Fruit fly (Drosophila melanogaster) whole organism, embryonic: ENCODE data around the gene Actn.

Experiments used
- CG10366 ChIP-seq: fragments of 200-800 bp; sonication (Bioruptor generic); IDR thresholded peaks from 2 replicates; pipeline ENCODE4 v1.3.6; 2022; ENCODE audit warnings: missing biosample characterization, missing genetic modification characterization
- CG11398 ChIP-seq: fragments of 200-800 bp; sonication (Bioruptor generic); optimal IDR thresholded peaks from 2 replicates; lab custom pipeline; 2016; ENCODE audit warnings: missing biosample characterization, missing genetic modification characterization
- CG11723 ChIP-seq: fragments of 200-800 bp; sonication (Bioruptor generic); optimal IDR thresholded peaks from 2 replicates; lab custom pipeline; 2017; ENCODE audit warnings: missing biosample characterization, mild to moderate bottlenecking, missing genetic modification characterization
- CG12391 ChIP-seq: fragments of 200-800 bp; sonication (Bioruptor generic); optimal IDR thresholded peaks from 3 replicates; lab custom pipeline; 2018; ENCODE audit warnings: missing biosample characterization, mild to moderate bottlenecking, missing genetic modification characterization, moderate library complexity
- CG13424 ChIP-seq: fragments of 200-800 bp; sonication (Bioruptor generic); optimal IDR thresholded peaks from 2 replicates; lab custom pipeline; 2019; ENCODE audit warnings: missing biosample characterization, mild to moderate bottlenecking, missing genetic modification characterization, moderate library complexity
- CG15601 ChIP-seq: fragments of 200-800 bp; sonication (Bioruptor generic); optimal IDR thresholded peaks from 3 replicates; lab custom pipeline; 2019; ENCODE audit warnings: missing biosample characterization, mild to moderate bottlenecking, missing genetic modification characterization, moderate library complexity
- CG1603 ChIP-seq: fragments of 200-800 bp; sonication (Bioruptor generic); optimal IDR thresholded peaks from 2 replicates; lab custom pipeline; 2019; ENCODE audit warnings: missing biosample characterization, mild to moderate bottlenecking, missing genetic modification characterization, moderate library complexity
- CG16813 ChIP-seq: fragments of 200-800 bp; sonication (Bioruptor generic); IDR thresholded peaks from 3 replicates; pipeline ENCODE4 v1.3.6; 2022; ENCODE audit warnings: missing biosample characterization, missing genetic modification characterization; ENCODE audit not compliant: partially characterized antibody
- CG18262 ChIP-seq: fragments of 200-800 bp; optimal IDR thresholded peaks from 3 replicates; lab custom pipeline; 2019; ENCODE audit warnings: missing biosample characterization, mild to moderate bottlenecking, missing genetic modification characterization, moderate library complexity
- CG30020 ChIP-seq: fragments of 200-800 bp; optimal IDR thresholded peaks from 2 replicates; lab custom pipeline; 2019; ENCODE audit warnings: missing biosample characterization, mild to moderate bottlenecking, missing genetic modification characterization, moderate library complexity
- CG30403 ChIP-seq: fragments of 200-800 bp; sonication (Bioruptor generic); optimal IDR thresholded peaks from 3 replicates; lab custom pipeline; 2016; ENCODE audit warnings: missing biosample characterization, missing genetic modification characterization
- CG3065 ChIP-seq: fragments of 200-800 bp; sonication (Bioruptor generic); optimal IDR thresholded peaks from 2 replicates; lab custom pipeline; 2016; ENCODE audit warnings: missing biosample characterization, missing genetic modification characterization
- CG31388 ChIP-seq: fragments of 200-800 bp; sonication (Bioruptor generic); optimal IDR thresholded peaks from 2 replicates; lab custom pipeline; 2016; ENCODE audit warnings: missing biosample characterization, missing genetic modification characterization
- CG33213 ChIP-seq: fragments of 200-800 bp; sonication (Bioruptor generic); optimal IDR thresholded peaks from 3 replicates; lab custom pipeline; 2016; ENCODE audit warnings: missing biosample characterization, missing genetic modification characterization
- CG3847 ChIP-seq: fragments of 200-800 bp; sonication (Bioruptor generic); IDR thresholded peaks from 2 replicates; pipeline ENCODE4 v1.3.6; 2022; ENCODE audit warnings: missing biosample characterization, missing genetic modification characterization
- CG4404 ChIP-seq: fragments of 200-800 bp; sonication (Bioruptor generic); IDR thresholded peaks from 2 replicates; pipeline ENCODE4 v1.3.6; 2022; ENCODE audit warnings: missing biosample characterization, missing genetic modification characterization
- CG6254 ChIP-seq: fragments of 200-800 bp; sonication (Bioruptor generic); optimal IDR thresholded peaks from 3 replicates; lab custom pipeline; 2017; ENCODE audit warnings: mild to moderate bottlenecking, missing biosample characterization, missing genetic modification reagents, missing genetic modification characterization
- CG6683 ChIP-seq: fragments of 200-800 bp; sonication (Bioruptor generic); optimal IDR thresholded peaks from 2 replicates; lab custom pipeline; 2017; ENCODE audit warnings: missing biosample characterization, mild to moderate bottlenecking, missing genetic modification characterization, missing genetic modification reagents
- CG8089 ChIP-seq: fragments of 200-800 bp; sonication (Bioruptor generic); optimal IDR thresholded peaks from 3 replicates; lab custom pipeline; 2016; ENCODE audit warnings: missing biosample characterization, missing genetic modification characterization
- CG8944 ChIP-seq: fragments of 200-800 bp; sonication (Bioruptor generic); optimal IDR thresholded peaks from 3 replicates; lab custom pipeline; 2016; ENCODE audit warnings: missing biosample characterization, missing genetic modification characterization
- CG9817 ChIP-seq: fragments of 200-800 bp; sonication (Bioruptor generic); optimal IDR thresholded peaks from 2 replicates; lab custom pipeline; 2018; ENCODE audit warnings: missing biosample characterization, mild to moderate bottlenecking, missing genetic modification characterization, moderate library complexity
- CrebB ChIP-seq: fragments of 200-800 bp; sonication (Bioruptor generic); optimal IDR thresholded peaks from 3 replicates; lab custom pipeline; 2018; ENCODE audit warnings: missing biosample characterization, mild to moderate bottlenecking, missing genetic modification characterization
- Dip3 ChIP-seq: fragments of 200-800 bp; sonication (Bioruptor generic); optimal IDR thresholded peaks from 3 replicates; lab custom pipeline; 2016; ENCODE audit warnings: missing biosample characterization, missing genetic modification characterization
- Drgx ChIP-seq: fragments of 200-800 bp; sonication (Bioruptor generic); IDR thresholded peaks from 2 replicates; pipeline ENCODE4 v1.3.6; 2022; ENCODE audit warnings: missing biosample characterization, missing genetic modification characterization
- ERR ChIP-seq: fragments of 200-800 bp; sonication (Bioruptor generic); optimal IDR thresholded peaks from 2 replicates; lab custom pipeline; 2016; ENCODE audit warnings: missing biosample characterization, missing genetic modification characterization
- Elba2 ChIP-seq: fragments of 200-800 bp; sonication (Bioruptor generic); optimal IDR thresholded peaks from 3 replicates; lab custom pipeline; 2016; ENCODE audit warnings: missing biosample characterization, missing genetic modification characterization
- H15 ChIP-seq: fragments of 200-800 bp; sonication (Bioruptor generic); IDR thresholded peaks from 3 replicates; pipeline ENCODE4 v1.3.6; 2022; ENCODE audit warnings: missing biosample characterization, missing genetic modification characterization
- HHEX ChIP-seq: fragments of 200-800 bp; sonication (Bioruptor generic); optimal IDR thresholded peaks from 3 replicates; lab custom pipeline; 2017; ENCODE audit warnings: missing biosample characterization, mild to moderate bottlenecking, missing genetic modification characterization, missing genetic modification reagents
- HLH3B ChIP-seq: fragments of 200-800 bp; sonication (Bioruptor generic); IDR thresholded peaks from 2 replicates; pipeline ENCODE4 v1.3.6; 2022; ENCODE audit warnings: missing biosample characterization, missing genetic modification characterization
- Hey ChIP-seq: fragments of 200-800 bp; sonication (Bioruptor generic); optimal IDR thresholded peaks from 3 replicates; lab custom pipeline; 2018; ENCODE audit warnings: missing biosample characterization, mild to moderate bottlenecking, missing genetic modification characterization
- Hr39 ChIP-seq: fragments of >200 bp; optimal IDR thresholded peaks from 2 replicates; lab custom pipeline; 2017
- Lim3 ChIP-seq: fragments of 200-800 bp; sonication (Bioruptor generic); IDR thresholded peaks from 2 replicates; pipeline ENCODE4 v1.3.6; 2022; ENCODE audit warnings: missing biosample characterization, missing genetic modification characterization
- NC2α ChIP-seq: fragments of 200-800 bp; sonication (Bioruptor generic); optimal IDR thresholded peaks from 2 replicates; lab custom pipeline; 2016; ENCODE audit warnings: missing biosample characterization, missing genetic modification characterization
- NC2β ChIP-seq: fragments of 200-800 bp; sonication (Bioruptor generic); optimal IDR thresholded peaks from 2 replicates; lab custom pipeline; 2016; ENCODE audit warnings: missing biosample characterization, missing genetic modification characterization
- Sox100B ChIP-seq: fragments of 200-800 bp; sonication (Bioruptor generic); optimal IDR thresholded peaks from 3 replicates; lab custom pipeline; 2018; ENCODE audit warnings: missing biosample characterization, mild to moderate bottlenecking, missing genetic modification characterization
- Tbp ChIP-seq: fragments of >200 bp; optimal IDR thresholded peaks from 2 replicates; lab custom pipeline; 2018; ENCODE audit warnings: missing biosample characterization, missing genetic modification characterization
- Xbp1 ChIP-seq: fragments of 200-800 bp; sonication (Bioruptor generic); optimal IDR thresholded peaks from 3 replicates; lab custom pipeline; 2016; ENCODE audit warnings: missing biosample characterization, mild to moderate bottlenecking, missing genetic modification characterization
- YL-1 ChIP-seq: fragments of 200-800 bp; sonication (Bioruptor generic); optimal IDR thresholded peaks from 3 replicates; lab custom pipeline; 2017; ENCODE audit warnings: missing biosample characterization, mild to moderate bottlenecking, missing genetic modification characterization
- bab2 ChIP-seq: fragments of 200-800 bp; sonication (Bioruptor generic); optimal IDR thresholded peaks from 2 replicates; lab custom pipeline; 2016; ENCODE audit warnings: missing biosample characterization, missing genetic modification characterization
- croc ChIP-seq: fragments of 200-800 bp; sonication (Bioruptor generic); conservative IDR thresholded peaks from 3 replicates; pipeline ENCODE4 v1.3.6; 2022; ENCODE audit warnings: missing biosample characterization, missing genetic modification characterization
- crp ChIP-seq, 2 experiments: fragments of 200-800 bp; sonication (Bioruptor generic); optimal IDR thresholded peaks; 2 replicates in 1 of 2; 3 replicates in 1 of 2; lab custom pipeline; 2017; ENCODE audit warnings: missing biosample characterization in 2 of 2, missing genetic modification characterization in 2 of 2, mild to moderate bottlenecking in 1 of 2, moderate library complexity in 1 of 2
- dimm ChIP-seq: fragments of 200-800 bp; sonication (Bioruptor generic); IDR thresholded peaks from 2 replicates; pipeline ENCODE4 v1.3.6; 2022; ENCODE audit warnings: missing biosample characterization, missing genetic modification characterization
- gsb ChIP-seq: fragments of 200-800 bp; sonication (Bioruptor generic); IDR thresholded peaks from 2 replicates; pipeline ENCODE4 v1.3.6; 2022; ENCODE audit warnings: missing biosample characterization, missing genetic modification characterization
- lov ChIP-seq, 2 experiments: fragments of 200-800 bp in 1 of 2; fragments of >200 bp in 1 of 2; sonication (Bioruptor generic) in 1 of 2; IDR thresholded peaks in 1 of 2; optimal IDR thresholded peaks in 1 of 2; 2 replicates in 1 of 2; 3 replicates in 1 of 2; pipeline versions ENCODE4 v1.3.6 to Lab custom; 2017 to 2022; ENCODE audit warnings: missing biosample characterization in 1 of 2, missing genetic modification characterization in 1 of 2
- oc ChIP-seq: fragments of 200-800 bp; sonication (Bioruptor generic); optimal IDR thresholded peaks from 2 replicates; lab custom pipeline; 2018; ENCODE audit warnings: missing biosample characterization, mild to moderate bottlenecking, missing genetic modification characterization, moderate library complexity
- psq ChIP-seq: fragments of 200-800 bp; sonication (Bioruptor generic); optimal IDR thresholded peaks from 2 replicates; lab custom pipeline; 2017; ENCODE audit warnings: missing biosample characterization, missing genetic modification characterization
- ranshi ChIP-seq: fragments of 200-800 bp; sonication (Bioruptor generic); IDR thresholded peaks from 2 replicates; pipeline ENCODE4 v1.3.6; 2022; ENCODE audit warnings: missing biosample characterization, missing genetic modification characterization
- rib ChIP-seq: fragments of 200-800 bp; sonication (Bioruptor generic); IDR thresholded peaks from 2 replicates; pipeline ENCODE4 v1.3.6; 2022; ENCODE audit warnings: missing biosample characterization, missing genetic modification characterization
- sd ChIP-seq: fragments of 200-800 bp; sonication (Bioruptor generic); optimal IDR thresholded peaks from 3 replicates; lab custom pipeline; 2018; ENCODE audit warnings: missing biosample characterization, mild to moderate bottlenecking, missing genetic modification characterization, moderate library complexity
- sima ChIP-seq: fragments of 200-800 bp; sonication (Bioruptor generic); optimal IDR thresholded peaks from 2 replicates; lab custom pipeline; 2016; ENCODE audit warnings: missing biosample characterization, missing genetic modification characterization
- usp ChIP-seq: fragments of >200 bp; optimal IDR thresholded peaks from 2 replicates; lab custom pipeline; 2017; ENCODE audit warnings: missing biosample characterization, missing genetic modification characterization
- wdn ChIP-seq: fragments of 200-800 bp; sonication (Bioruptor generic); IDR thresholded peaks from 2 replicates; pipeline ENCODE4 v1.3.6; 2022; ENCODE audit warnings: missing biosample characterization, missing genetic modification characterization

Gene Actn

DNA sequence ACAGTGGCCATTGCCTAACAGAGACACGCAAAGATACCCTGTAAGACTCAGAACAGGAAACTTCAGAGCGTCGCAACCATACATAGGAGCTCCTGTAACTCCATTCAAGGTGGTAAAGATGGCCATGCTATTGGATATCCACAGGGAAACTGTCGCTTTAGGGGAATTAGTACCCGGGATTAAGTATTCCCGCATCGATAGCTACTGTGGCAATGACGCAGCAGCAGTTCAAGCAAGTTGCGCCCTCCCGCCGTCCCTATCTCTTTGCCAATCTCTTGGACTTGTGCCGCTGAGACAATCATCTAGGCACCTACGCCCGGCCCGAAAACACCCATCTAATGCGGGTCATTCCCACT lies 28.6 kb upstream of the Actn start (continued):
- peak; percentile 43; the same call in 1 of the 2 replicates for TF ChIP-seq CG10366 (GFP tag; lab: Robert Waterston, UW)
- TF ChIP-seq CG30403 (GFP tag; lab: Kevin White, UChicago), result peak; percentile 57
- peak; percentile 46 for TF ChIP-seq CG11398 (GFP tag; lab: Kevin White, UChicago)
- TF ChIP-seq CG6254 (GFP tag; lab: Kevin White, UChicago), result no peak
- TF ChIP-seq CG6683 (GFP tag; lab: Kevin White, UChicago), result peak; percentile 46
- peak; percentile 97 for TF ChIP-seq sd (tag; lab: Kevin White, UChicago)
- peak; percentile 11 for TF ChIP-seq CG33213
- TF ChIP-seq CG31388 (GFP tag; lab: Kevin White, UChicago), result no peak
- peak; percentile 71 for TF ChIP-seq HLH3B (GFP tag; lab: Robert Waterston, UW)
- TF ChIP-seq HHEX (GFP tag; lab: Kevin White, UChicago), result peak; percentile 61
- peak; percentile 2 for TF ChIP-seq Hey
- no peak for TF ChIP-seq CG16813
- TF ChIP-seq YL-1 (GFP tag; lab: Kevin White, UChicago), result no peak
- TF ChIP-seq CrebB (tag; lab: Kevin White, UChicago), result no peak
- peak; percentile 53 for TF ChIP-seq CG4404
- TF ChIP-seq CG3847, result peak; percentile 75
- peak; percentile 9 for TF ChIP-seq CG8944 (GFP tag; lab: Kevin White, UChicago)
- peak; percentile 15 for TF ChIP-seq Xbp1 (GFP tag; lab: Kevin White, UChicago)
- peak; percentile 80 for TF ChIP-seq Drgx (GFP tag; lab: Robert Waterston, UW)
- no peak for TF ChIP-seq Hr39 (lab: Kevin White, UChicago)
- TF ChIP-seq psq (GFP tag; lab: Kevin White, UChicago), result no peak
- TF ChIP-seq H15, result no peak; the same call in 2 of the 3 replicates
- TF ChIP-seq lov (optimal IDR thresholded peaks at IDR 0.05; lab: Kevin White, UChicago), result no peak
- TF ChIP-seq lov (GFP tag; IDR thresholded peaks at IDR 0.05; lab: Robert Waterston, UW), result no peak
- TF ChIP-seq wdn, result peak; percentile 65
- peak; percentile 25 for TF ChIP-seq CG8089 (GFP tag; lab: Kevin White, UChicago)
- peak; percentile 9 for TF ChIP-seq ERR
- TF ChIP-seq Dip3, result peak; percentile 52
- TF ChIP-seq CG15601 (tag; lab: Kevin White, UChicago), result no peak
- peak; percentile 62 for TF ChIP-seq CG1603 (tag; lab: Kevin White, UChicago)
- TF ChIP-seq usp (GFP tag; lab: Kevin White, UChicago), result no peak
- no peak for TF ChIP-seq crp (GFP tag; optimal IDR thresholded peaks at IDR 0.05; lab: Kevin White, UChicago)
- no peak for TF ChIP-seq sima (GFP tag; lab: Kevin White, UChicago)
- no peak for TF ChIP-seq Sox100B (GFP tag; lab: Kevin White, UChicago)
- no peak for TF ChIP-seq oc
- 0 out of 2 replicates have a peak, but pooled peaks have one; percentile 23 for TF ChIP-seq dimm (GFP tag; lab: Robert Waterston, UW)
- peak; percentile 74 for TF ChIP-seq rib
- TF ChIP-seq NC2β (GFP tag; lab: Kevin White, UChicago), result peak; percentile 27
- TF ChIP-seq CG11723 (GFP tag; lab: Kevin White, UChicago), result peak; percentile 5
- peak; percentile 65; the same call in 1 of the 2 replicates for TF ChIP-seq ranshi (GFP tag; lab: Robert Waterston, UW)
- TF ChIP-seq Tbp, result no peak
- peak; percentile 77 for TF ChIP-seq CG13424 (tag; lab: Kevin White, UChicago)
- no peak for TF ChIP-seq Lim3
- no peak for TF ChIP-seq CG30020 (tag; lab: Kevin White, UChicago)
- TF ChIP-seq CG9817, result peak; percentile 64
- peak; percentile 39 for TF ChIP-seq CG12391
- peak; percentile 39 for TF ChIP-seq CG18262
- TF ChIP-seq Elba2, result no peak
- no peak for TF ChIP-seq NC2α
- TF ChIP-seq bab2, result no peak
- TF ChIP-seq gsb (GFP tag; lab: Robert Waterston, UW), result peak; percentile 50; the same call in 1 of the 2 replicates
- no peak for TF ChIP-seq CG3065 (GFP tag; lab: Kevin White, UChicago)
- no peak for TF ChIP-seq croc
